Fruit fly (Drosophila melanogaster) whole organism, prepupa: ENCODE results near the gene CheA75a.
A peak's percentile ranks its signal among the peaks of the same experiment; 100 is the strongest.

Source experiments
- CG10631 ChIP-seq: fragments of 200-800 bp; sonication (Bioruptor generic); optimal IDR thresholded peaks from 2 replicates; lab custom pipeline; 2016; ENCODE audit warnings: missing biosample characterization, missing genetic modification characterization
- CG11294 ChIP-seq: fragments of 200-800 bp; sonication (Bioruptor generic); IDR thresholded peaks from 2 replicates; pipeline ENCODE4 v1.3.6; 2022; ENCODE audit warnings: missing biosample characterization, missing genetic modification characterization
- CG11902 ChIP-seq: fragments of 200-800 bp; sonication (Bioruptor generic); optimal IDR thresholded peaks from 3 replicates; lab custom pipeline; 2016; ENCODE audit warnings: missing biosample characterization, missing genetic modification characterization
- CG15336 ChIP-seq: fragments of 200-800 bp; sonication (Bioruptor generic); IDR thresholded peaks from 2 replicates; pipeline ENCODE4 v1.3.6; 2022; ENCODE audit warnings: missing biosample characterization, missing genetic modification characterization
- CG3032 ChIP-seq: fragments of 200-800 bp; optimal IDR thresholded peaks from 2 replicates; lab custom pipeline; 2019; ENCODE audit warnings: missing biosample characterization, mild to moderate bottlenecking, missing genetic modification characterization, moderate library complexity
- CG31627 ChIP-seq: fragments of 200-800 bp; sonication (Bioruptor generic); optimal IDR thresholded peaks from 3 replicates; lab custom pipeline; 2016; ENCODE audit warnings: missing biosample characterization, missing genetic modification characterization
- CG32006 ChIP-seq: fragments of 200-800 bp; sonication (Bioruptor generic); optimal IDR thresholded peaks from 3 replicates; lab custom pipeline; 2017; ENCODE audit warnings: missing biosample characterization, mild to moderate bottlenecking, missing genetic modification characterization
- CG34406 ChIP-seq: fragments of 200-800 bp; sonication (Bioruptor generic); optimal IDR thresholded peaks from 3 replicates; lab custom pipeline; 2016; ENCODE audit warnings: missing biosample characterization, missing genetic modification characterization
- CG3919 ChIP-seq: fragments of 200-800 bp; sonication (Bioruptor generic); optimal IDR thresholded peaks from 3 replicates; lab custom pipeline; 2016; ENCODE audit warnings: missing biosample characterization, missing genetic modification characterization
- CG6163 ChIP-seq: fragments of 200-800 bp; sonication (Bioruptor generic); IDR thresholded peaks from 3 replicates; pipeline ENCODE4 v1.3.6; 2022; ENCODE audit warnings: missing biosample characterization, missing genetic modification characterization
- CG6276 ChIP-seq: fragments of 200-800 bp; sonication (Bioruptor generic); optimal IDR thresholded peaks from 2 replicates; lab custom pipeline; 2017; ENCODE audit warnings: missing biosample characterization, mild to moderate bottlenecking, missing genetic modification characterization
- CG6792 ChIP-seq: fragments of 200-800 bp; sonication (Bioruptor generic); optimal IDR thresholded peaks from 3 replicates; lab custom pipeline; 2016; ENCODE audit warnings: missing biosample characterization, missing genetic modification characterization
- CG6808 ChIP-seq: fragments of 200-800 bp; sonication (Bioruptor generic); optimal IDR thresholded peaks from 3 replicates; lab custom pipeline; 2017; ENCODE audit warnings: missing biosample characterization, missing genetic modification characterization, mild to moderate bottlenecking, moderate library complexity, missing genetic modification reagents
- CG6854 ChIP-seq: fragments of 200-800 bp; sonication (Bioruptor generic); optimal IDR thresholded peaks from 2 replicates; lab custom pipeline; 2017; ENCODE audit warnings: missing biosample characterization, mild to moderate bottlenecking, missing genetic modification characterization
- CG8119 ChIP-seq: fragments of 200-800 bp; sonication (Bioruptor generic); IDR thresholded peaks from 3 replicates; pipeline ENCODE4 v1.3.6; 2022; ENCODE audit warnings: missing biosample characterization, missing genetic modification characterization
- CG8319 ChIP-seq: fragments of 200-800 bp; sonication (Bioruptor generic); optimal IDR thresholded peaks from 3 replicates; lab custom pipeline; 2016; ENCODE audit warnings: missing biosample characterization, missing genetic modification characterization
- CG8632 ChIP-seq: fragments of 200-800 bp; sonication (Bioruptor generic); optimal IDR thresholded peaks from 3 replicates; lab custom pipeline; 2016; ENCODE audit warnings: missing biosample characterization, missing genetic modification characterization
- CG9139 ChIP-seq: fragments of 200-800 bp; sonication (Bioruptor generic); optimal IDR thresholded peaks from 3 replicates; lab custom pipeline; 2017; ENCODE audit warnings: missing biosample characterization, mild to moderate bottlenecking, missing genetic modification characterization
- Eip75B ChIP-seq: fragments of 200-800 bp; sonication (Bioruptor generic); optimal IDR thresholded peaks from 3 replicates; lab custom pipeline; 2016; ENCODE audit warnings: missing biosample characterization, missing genetic modification characterization
- Eip78C ChIP-seq: fragments of 200-800 bp; sonication (Bioruptor generic); peaks from one replicate; lab custom pipeline; 2016; ENCODE audit warnings: missing biosample characterization, missing genetic modification characterization
- Eip93F ChIP-seq: fragments of 200-800 bp; sonication (Bioruptor generic); optimal IDR thresholded peaks from 2 replicates; lab custom pipeline; 2016; ENCODE audit warnings: missing biosample characterization, mild to moderate bottlenecking, missing genetic modification characterization
- Ets21C ChIP-seq: fragments of 200-800 bp; sonication (Bioruptor generic); optimal IDR thresholded peaks from 3 replicates; lab custom pipeline; 2016; ENCODE audit warnings: missing biosample characterization, missing genetic modification characterization
- Gug ChIP-seq: fragments of 200-800 bp; sonication (Bioruptor generic); IDR thresholded peaks from 2 replicates; pipeline ENCODE4 v1.3.6; 2022; ENCODE audit warnings: missing biosample characterization, missing genetic modification characterization
- Hr38 ChIP-seq: sonication (Bioruptor generic); optimal IDR thresholded peaks from 2 replicates; lab custom pipeline; 2016; ENCODE audit warnings: missing biosample characterization, missing genetic modification characterization
- Hr39 ChIP-seq: fragments of 200-800 bp; sonication (Bioruptor generic); optimal IDR thresholded peaks from 2 replicates; lab custom pipeline; 2016; ENCODE audit warnings: missing biosample characterization, missing genetic modification characterization
- Hr4 ChIP-seq: fragments of 200-800 bp; sonication (Bioruptor generic); optimal IDR thresholded peaks from 3 replicates; lab custom pipeline; 2016; ENCODE audit warnings: missing biosample characterization, missing genetic modification characterization
- Lpt ChIP-seq: fragments of 200-800 bp; sonication (Bioruptor generic); optimal IDR thresholded peaks from 3 replicates; lab custom pipeline; 2016; ENCODE audit warnings: missing biosample characterization, missing genetic modification characterization
- Met ChIP-seq: fragments of 200-800 bp; sonication (Bioruptor generic); optimal IDR thresholded peaks from 3 replicates; lab custom pipeline; 2016; ENCODE audit warnings: missing biosample characterization, missing genetic modification characterization
- OdsH ChIP-seq: fragments of 200-800 bp; sonication (Bioruptor generic); optimal IDR thresholded peaks from 3 replicates; lab custom pipeline; 2016; ENCODE audit warnings: missing biosample characterization, missing genetic modification characterization
- Sox102F ChIP-seq: fragments of 200-800 bp; sonication (Bioruptor generic); optimal IDR thresholded peaks from 2 replicates; lab custom pipeline; 2016; ENCODE audit warnings: missing biosample characterization, mild to moderate bottlenecking, missing genetic modification characterization
- Sox15 ChIP-seq: fragments of 200-800 bp; sonication (Bioruptor generic); optimal IDR thresholded peaks from 3 replicates; lab custom pipeline; 2016; ENCODE audit warnings: missing biosample characterization, missing genetic modification characterization
- acj6 ChIP-seq: fragments of 200-800 bp; sonication (Bioruptor generic); optimal IDR thresholded peaks from 3 replicates; lab custom pipeline; 2016; ENCODE audit warnings: missing biosample characterization, missing genetic modification characterization
- cyc ChIP-seq: fragments of 200-800 bp; sonication (Bioruptor generic); optimal IDR thresholded peaks from 3 replicates; lab custom pipeline; 2016; ENCODE audit warnings: missing biosample characterization, missing genetic modification characterization
- dac ChIP-seq: fragments of 200-800 bp; sonication (Bioruptor generic); optimal IDR thresholded peaks from 2 replicates; lab custom pipeline; 2017; ENCODE audit warnings: missing biosample characterization, mild to moderate bottlenecking, missing genetic modification characterization
- dsx ChIP-seq: fragments of 200-800 bp; optimal IDR thresholded peaks from 3 replicates; lab custom pipeline; 2019; ENCODE audit warnings: missing biosample characterization, mild to moderate bottlenecking, missing genetic modification characterization, moderate library complexity; ENCODE audit not compliant: poor library complexity, severe bottlenecking
- eg ChIP-seq: fragments of 200-800 bp; sonication (Bioruptor generic); IDR thresholded peaks from 3 replicates; pipeline ENCODE4 v1.3.6; 2022; ENCODE audit warnings: missing biosample characterization, missing genetic modification characterization
- fd59A ChIP-seq: fragments of 200-800 bp; sonication (Bioruptor generic); optimal IDR thresholded peaks from 2 replicates; lab custom pipeline; 2017; ENCODE audit warnings: missing biosample characterization, mild to moderate bottlenecking, missing genetic modification characterization, missing genetic modification reagents
- fkh ChIP-seq: fragments of 200-800 bp; sonication (Bioruptor generic); optimal IDR thresholded peaks from 3 replicates; lab custom pipeline; 2017; ENCODE audit warnings: missing biosample characterization, mild to moderate bottlenecking, missing genetic modification characterization, moderate library complexity
- lz ChIP-seq: fragments of 200-800 bp; sonication (Bioruptor generic); optimal IDR thresholded peaks from 3 replicates; lab custom pipeline; 2016; ENCODE audit warnings: missing biosample characterization, missing genetic modification characterization
- net ChIP-seq: fragments of 200-800 bp; sonication (Bioruptor generic); optimal IDR thresholded peaks from 3 replicates; lab custom pipeline; 2016; ENCODE audit warnings: missing biosample characterization, missing genetic modification characterization
- pdm3 ChIP-seq: fragments of 200-800 bp; sonication (Bioruptor generic); optimal IDR thresholded peaks from 3 replicates; lab custom pipeline; 2016; ENCODE audit warnings: missing biosample characterization, missing genetic modification characterization
- salr ChIP-seq, 2 experiments: fragments of 200-800 bp; sonication (Bioruptor generic); optimal IDR thresholded peaks; 3 replicates each; lab custom pipeline; 2016 to 2018; ENCODE audit warnings: missing biosample characterization in 2 of 2, missing genetic modification characterization in 2 of 2, mild to moderate bottlenecking in 1 of 2
- spab ChIP-seq: fragments of 200-800 bp; sonication (Bioruptor generic); optimal IDR thresholded peaks from 2 replicates; lab custom pipeline; 2017; ENCODE audit warnings: missing biosample characterization, mild to moderate bottlenecking, missing genetic modification characterization, missing genetic modification reagents
- ss ChIP-seq, 2 experiments: fragments of 200-800 bp; sonication (Bioruptor generic); optimal IDR thresholded peaks; 2 replicates in 1 of 2; 3 replicates in 1 of 2; lab custom pipeline; 2017 to 2018; ENCODE audit warnings: mild to moderate bottlenecking in 2 of 2, missing biosample characterization in 2 of 2, missing genetic modification characterization in 2 of 2, moderate library complexity in 1 of 2
- svp ChIP-seq: fragments of 200-800 bp; sonication (Bioruptor generic); peaks from one replicate; lab custom pipeline; 2016; ENCODE audit warnings: missing biosample characterization, missing genetic modification characterization
- topi ChIP-seq: fragments of 200-800 bp; sonication (Bioruptor generic); optimal IDR thresholded peaks from 3 replicates; lab custom pipeline; 2016; ENCODE audit warnings: missing biosample characterization, missing genetic modification characterization
- vri ChIP-seq: fragments of 200-800 bp; sonication (Bioruptor generic); optimal IDR thresholded peaks from 3 replicates; lab custom pipeline; 2016; ENCODE audit warnings: missing biosample characterization, mild to moderate bottlenecking, missing genetic modification characterization

CheA75a gene

dm6 chr3L:18212237-18212653 is 39.6 kb upstream of the CheA75a start (continued):
- TF ChIP-seq CG3919 = peak; percentile 77
- peak; percentile 62 for TF ChIP-seq dac (GFP tag; lab: Kevin White, UChicago)
- TF ChIP-seq CG11294 (GFP tag; lab: Robert Waterston, UW) = peak; percentile 81
- TF ChIP-seq ss (GFP tag; optimal IDR thresholded peaks at IDR 0.05; lab: Kevin White, UChicago) = peak; percentile 12 to 46
- TF ChIP-seq dsx (GFP tag; lab: Kevin White, UChicago) = peak; percentile 49
- peak; percentile 70 for TF ChIP-seq CG11902 (GFP tag; lab: Kevin White, UChicago)
- peak; percentile 70 for TF ChIP-seq CG8632 (GFP tag; lab: Kevin White, UChicago)
- peak; percentile 73 for TF ChIP-seq CG31627
- TF ChIP-seq topi (GFP tag; lab: Kevin White, UChicago) = peak; percentile 86
- TF ChIP-seq Hr38 (GFP tag; lab: Kevin White, UChicago) = no peak
- peak; percentile 71 for TF ChIP-seq net (GFP tag; lab: Kevin White, UChicago)
- peak; percentile 60 for TF ChIP-seq CG8319 (GFP tag; lab: Kevin White, UChicago)
- TF ChIP-seq eg (GFP tag; lab: Robert Waterston, UW) = peak; percentile 89
- peak; percentile 84 for TF ChIP-seq CG10631 (GFP tag; lab: Kevin White, UChicago)
- TF ChIP-seq svp (GFP tag; lab: Kevin White, UChicago) = peak; percentile 94
- TF ChIP-seq Eip75B (GFP tag; lab: Kevin White, UChicago) = peak; percentile 85
- TF ChIP-seq Hr39 = peak; percentile 74
- TF ChIP-seq CG3032 (tag; lab: Kevin White, UChicago) = peak; percentile 63
- TF ChIP-seq CG9139 (GFP tag; lab: Kevin White, UChicago) = peak; percentile 43
- TF ChIP-seq vri (GFP tag; lab: Kevin White, UChicago) = peak; percentile 64
- TF ChIP-seq OdsH (GFP tag; lab: Kevin White, UChicago) = peak; percentile 72
- peak; percentile 82 for TF ChIP-seq pdm3 (GFP tag; lab: Kevin White, UChicago)
- TF ChIP-seq acj6 (GFP tag; lab: Kevin White, UChicago) = peak; percentile 77
- peak; percentile 49 for TF ChIP-seq fd59A
- TF ChIP-seq salr (GFP tag; optimal IDR thresholded peaks at IDR 0.05; lab: Kevin White, UChicago) = peak; percentile 12 to 71

dm6 chr3L:18213745-18214144 is 38.1 kb upstream of the CheA75a start:
- TF ChIP-seq Lpt = peak; percentile 14
- TF ChIP-seq CG15336 (GFP tag; lab: Robert Waterston, UW) = no peak
- TF ChIP-seq CG6792 = no peak
- peak; percentile 27 for TF ChIP-seq CG9139 (GFP tag; lab: Kevin White, UChicago)
- TF ChIP-seq CG8319 (GFP tag; lab: Kevin White, UChicago) = no peak
- no peak for TF ChIP-seq CG11902 (GFP tag; lab: Kevin White, UChicago)
- no peak for TF ChIP-seq Sox15
- no peak for TF ChIP-seq CG6276
- TF ChIP-seq CG8632 (GFP tag; lab: Kevin White, UChicago) = no peak
- no peak for TF ChIP-seq CG8119 (GFP tag; lab: Robert Waterston, UW)
- no peak for TF ChIP-seq net (GFP tag; lab: Kevin White, UChicago)
- no peak for TF ChIP-seq CG10631 (GFP tag; lab: Kevin White, UChicago)
- TF ChIP-seq OdsH (GFP tag; lab: Kevin White, UChicago) = no peak
- no peak for TF ChIP-seq CG3032 (tag; lab: Kevin White, UChicago)
- no peak for TF ChIP-seq dac (GFP tag; lab: Kevin White, UChicago)
- TF ChIP-seq Sox102F = no peak
- TF ChIP-seq Gug (GFP tag; lab: Robert Waterston, UW) = no peak
- TF ChIP-seq Met (GFP tag; lab: Kevin White, UChicago) = no peak
- TF ChIP-seq CG31627 = no peak
- no peak for TF ChIP-seq eg (GFP tag; lab: Robert Waterston, UW)
- TF ChIP-seq CG6854 (GFP tag; lab: Kevin White, UChicago) = peak; percentile 46
- TF ChIP-seq fkh = no peak
- no peak for TF ChIP-seq topi (GFP tag; lab: Kevin White, UChicago)
- TF ChIP-seq Eip78C (GFP tag; lab: Kevin White, UChicago) = peak; percentile 75
- TF ChIP-seq CG32006 (GFP tag; lab: Kevin White, UChicago) = no peak
- no peak for TF ChIP-seq Eip93F (GFP tag; lab: Kevin White, UChicago)
- no peak for TF ChIP-seq Eip75B (GFP tag; lab: Kevin White, UChicago)
- TF ChIP-seq spab (GFP tag; lab: Kevin White, UChicago) = no peak
- no peak for TF ChIP-seq Hr4 (GFP tag; lab: Kevin White, UChicago)
- peak; percentile 19 for TF ChIP-seq CG6808 (GFP tag; lab: Kevin White, UChicago)
- TF ChIP-seq salr (GFP tag; optimal IDR thresholded peaks at IDR 0.05; lab: Kevin White, UChicago) = no peak
- no peak for TF ChIP-seq Ets21C (GFP tag; lab: Kevin White, UChicago)
- TF ChIP-seq svp (GFP tag; lab: Kevin White, UChicago) = peak; percentile 39
- TF ChIP-seq lz (GFP tag; lab: Kevin White, UChicago) = no peak
- no peak for TF ChIP-seq CG34406
- TF ChIP-seq Hr38 (GFP tag; lab: Kevin White, UChicago) = no peak
- TF ChIP-seq CG3919 = peak; percentile 30
- TF ChIP-seq cyc (GFP tag; lab: Kevin White, UChicago) = no peak
- peak; percentile 41 to 64 for TF ChIP-seq ss (GFP tag; optimal IDR thresholded peaks at IDR 0.05; lab: Kevin White, UChicago)
- 0 out of 3 replicates have a peak, but pooled peaks have one; percentile 29 for TF ChIP-seq CG6163
